Fruit fly (Drosophila melanogaster): ENCODE measurements around the gene CG2076.

- TF ChIP-seq pan (optimal IDR thresholded peaks at IDR 0.05) (no peak), brk (GFP tag; optimal IDR thresholded peaks at IDR 0.05) (no peak), Vsx2 (GFP tag; optimal IDR thresholded peaks at IDR 0.05; ENCODE audit: partially characterized antibody) (no peak), h (GFP tag; optimal IDR thresholded peaks at IDR 0.05) (peak; percentile 5), lola (GFP tag; optimal IDR thresholded peaks at IDR 0.05) (no peak), psq (GFP tag; optimal IDR thresholded peaks at IDR 0.05) (no peak), Hr78 (GFP tag; optimal IDR thresholded peaks at IDR 0.05) (no peak), sv (GFP tag; optimal IDR thresholded peaks at IDR 0.05) (no peak)
These were observed 8.8 kb upstream of the CG2076 start for dm6 chrX:11081242-11081641.
